Worm (Caenorhabditis elegans) whole organism, young adult: ENCODE measurements around the gene C50B6.9.

Experiments used
- Y53F4B.3 ChIP-seq: fragments of 200-800 bp; sonication (Bioruptor generic); IDR thresholded peaks from 2 replicates; pipeline ENCODE4 v1.3.6; 2022; ENCODE audit warnings: missing genetic modification reagents, missing genetic modification characterization, missing compliant biosample characterization
- tbx-9 ChIP-seq: sonication (generic microtip); optimal IDR thresholded peaks from 2 replicates; lab custom pipeline; 2016; ENCODE audit warnings: borderline replicate concordance, missing genetic modification characterization, inconsistent platforms, missing compliant biosample characterization
- tlf-1 ChIP-seq: fragments of 200-800 bp; sonication (Bioruptor generic); optimal IDR thresholded peaks from 2 replicates; lab custom pipeline; 2018; ENCODE audit warnings: mild to moderate bottlenecking, missing genetic modification characterization, missing compliant biosample characterization
- unc-62 ChIP-seq: fragments of 150-350 bp; optimal IDR thresholded peaks from 2 replicates; lab custom pipeline; 2014; ENCODE audit warnings: missing biosample characterization, missing genetic modification reagents, missing genetic modification characterization

- TF ChIP-seq tlf-1 (GFP tag; lab: Kevin White, UChicago): no peak
- TF ChIP-seq unc-62: no peak
- TF ChIP-seq tbx-9 (tag; lab: Kevin White, UChicago): no peak
- TF ChIP-seq Y53F4B.3 (GFP tag; lab: Robert Waterston, UW): no peak
Observed at ce11 chrV:13375861-13376260, 39.7 kb downstream of the C50B6.9 start.
